Worm (Caenorhabditis elegans): Measurements from ENCODE around the gene atp-2.
A peak's percentile ranks its signal among the peaks of the same experiment; 100 is the strongest.

Gene atp-2

ce11 chrIII:5274715-5275355 lies 46.6 kb downstream of the atp-2 start, which contains the start of the genes daf-41 and toc-1 (continued):
- peak; percentile 81 for TF ChIP-seq fkh-8 (tag; optimal IDR thresholded peaks at IDR 0.05)
- no peak for TF ChIP-seq snpc-4 (tag; optimal IDR thresholded peaks at IDR 0.05)
- no peak for TF ChIP-seq nhr-90 (tag; optimal IDR thresholded peaks at IDR 0.05; ENCODE audit: poor library complexity)
- no peak for TF ChIP-seq vab-15 (tag; optimal IDR thresholded peaks at IDR 0.05)
- peak; percentile 65 for TF ChIP-seq lin-14 (GFP tag; optimal IDR thresholded peaks at IDR 0.05)
- peak; percentile 72 to 77 for TF ChIP-seq lin-35 (GFP tag; optimal IDR thresholded peaks at IDR 0.05)
- TF ChIP-seq hlh-4 (tag; optimal IDR thresholded peaks at IDR 0.05) = no peak
- no peak for TF ChIP-seq sptf-1 (tag; optimal IDR thresholded peaks at IDR 0.05)
- no peak for TF ChIP-seq efl-3 (GFP tag; optimal IDR thresholded peaks at IDR 0.05)
- peak; percentile 17 for TF ChIP-seq unc-130 (tag; optimal IDR thresholded peaks at IDR 0.05)
- peak; percentile 10 for TF ChIP-seq lin-15B (tag; optimal IDR thresholded peaks at IDR 0.05)
- no peak for TF ChIP-seq nhr-77 (tag; optimal IDR thresholded peaks at IDR 0.05)
- TF ChIP-seq C34B4.2 (tag; optimal IDR thresholded peaks at IDR 0.05) = no peak
- no peak for TF ChIP-seq pag-3 (tag; optimal IDR thresholded peaks at IDR 0.05; ENCODE audit: borderline replicate concordance, insufficient read depth)
- peak; percentile 48 for TF ChIP-seq lin-13 (GFP tag; optimal IDR thresholded peaks at IDR 0.05)
- TF ChIP-seq unc-98 (GFP tag; IDR thresholded peaks at IDR 0.05) = no peak
- peak; percentile 63 for TF ChIP-seq dsc-1 (tag; optimal IDR thresholded peaks at IDR 0.05)
- TF ChIP-seq ceh-82 (tag; optimal IDR thresholded peaks at IDR 0.05) = peak in 1 of 3 experiments; percentile 12
- peak; percentile 57 for TF ChIP-seq C16A3.4 (tag; optimal IDR thresholded peaks at IDR 0.05)
- TF ChIP-seq irx-1 (tag; optimal IDR thresholded peaks at IDR 0.05) = no peak
- no peak for TF ChIP-seq pax-3 (tag; optimal IDR thresholded peaks at IDR 0.05)
- TF ChIP-seq mep-1 (tag; optimal IDR thresholded peaks at IDR 0.05) = peak; percentile 82
- peak; percentile 20 for TF ChIP-seq jun-1 (tag; optimal IDR thresholded peaks at IDR 0.05)
- no peak for TF ChIP-seq fkh-4 (tag; optimal IDR thresholded peaks at IDR 0.05; ENCODE audit: borderline replicate concordance)
- no peak for TF ChIP-seq sup-37 (GFP tag; optimal IDR thresholded peaks at IDR 0.05)
- TF ChIP-seq grh-1 (GFP tag; IDR thresholded peaks at IDR 0.05) = no peak
- peak; percentile 11 for TF ChIP-seq rnt-1 (tag; optimal IDR thresholded peaks at IDR 0.05)
- TF ChIP-seq skn-1 (tag; optimal IDR thresholded peaks at IDR 0.05) = peak; percentile 77
- TF ChIP-seq ceh-90 (tag; optimal IDR thresholded peaks at IDR 0.05) = peak; percentile 18
- peak in 1 of 6 experiments; percentile 20 for TF ChIP-seq elt-3 (tag; optimal IDR thresholded peaks at IDR 0.05)
- TF ChIP-seq snu-23 (GFP tag; optimal IDR thresholded peaks at IDR 0.05) = peak; percentile 68
- peak; percentile 54 to 71 (median 58) for TF ChIP-seq dpl-1 (GFP tag; optimal IDR thresholded peaks at IDR 0.05)
- no peak for TF ChIP-seq ceh-63 (GFP tag; optimal IDR thresholded peaks at IDR 0.05)
- TF ChIP-seq unc-86 (tag; optimal IDR thresholded peaks at IDR 0.05) = no peak
- no peak for TF ChIP-seq aly-2 (tag; optimal IDR thresholded peaks at IDR 0.05)
- no peak for TF ChIP-seq unc-62 (GFP tag; optimal IDR thresholded peaks at IDR 0.05)
- TF ChIP-seq xbp-1 (tag; optimal IDR thresholded peaks at IDR 0.05) = peak; percentile 40
- TF ChIP-seq isw-1 (GFP tag; IDR thresholded peaks at IDR 0.05) = peak; percentile 18; the same call in 1 of the 2 replicates
- no peak for TF ChIP-seq unc-30 (tag; optimal IDR thresholded peaks at IDR 0.05)
- no peak for TF ChIP-seq lir-3 (tag; optimal IDR thresholded peaks at IDR 0.05; ENCODE audit: poor library complexity)
- peak; percentile 13 for TF ChIP-seq F16B12.6 (tag; optimal IDR thresholded peaks at IDR 0.05)
- TF ChIP-seq Y116A8C.19 (tag; optimal IDR thresholded peaks at IDR 0.05; ENCODE audit: borderline replicate concordance) = no peak
- no peak for TF ChIP-seq nhr-237 (tag; optimal IDR thresholded peaks at IDR 0.05)
- peak; percentile 47 for TF ChIP-seq nhr-47 (tag; optimal IDR thresholded peaks at IDR 0.05)
- TF ChIP-seq fos-1 (tag; optimal IDR thresholded peaks at IDR 0.05) = peak; percentile 20
